Fruit fly (Drosophila melanogaster) whole organism, wandering third instar larva: ENCODE data around the gene Timp.

Experiments used
- CG9705 ChIP-seq: fragments of 200-800 bp; sonication (Bioruptor generic); optimal IDR thresholded peaks from 2 replicates; lab custom pipeline; 2018; ENCODE audit warnings: missing biosample characterization, mild to moderate bottlenecking, missing genetic modification characterization
- dsf ChIP-seq: sonication (Bioruptor generic); optimal IDR thresholded peaks from 2 replicates; lab custom pipeline; 2016; ENCODE audit warnings: missing biosample characterization, missing genetic modification characterization, borderline replicate concordance
- foxo ChIP-seq, 2 experiments: fragments of 200-800 bp; sonication (Bioruptor generic); optimal IDR thresholded peaks; 2 replicates in 1 of 2; 3 replicates in 1 of 2; lab custom pipeline; 2016 to 2017; ENCODE audit warnings: missing biosample characterization in 2 of 2, missing genetic modification characterization in 2 of 2
- psq ChIP-seq: fragments of 200-800 bp; sonication (Bioruptor generic); optimal IDR thresholded peaks from 3 replicates; lab custom pipeline; 2017; ENCODE audit warnings: missing biosample characterization, mild to moderate bottlenecking, missing genetic modification characterization, moderate library complexity

DNA sequence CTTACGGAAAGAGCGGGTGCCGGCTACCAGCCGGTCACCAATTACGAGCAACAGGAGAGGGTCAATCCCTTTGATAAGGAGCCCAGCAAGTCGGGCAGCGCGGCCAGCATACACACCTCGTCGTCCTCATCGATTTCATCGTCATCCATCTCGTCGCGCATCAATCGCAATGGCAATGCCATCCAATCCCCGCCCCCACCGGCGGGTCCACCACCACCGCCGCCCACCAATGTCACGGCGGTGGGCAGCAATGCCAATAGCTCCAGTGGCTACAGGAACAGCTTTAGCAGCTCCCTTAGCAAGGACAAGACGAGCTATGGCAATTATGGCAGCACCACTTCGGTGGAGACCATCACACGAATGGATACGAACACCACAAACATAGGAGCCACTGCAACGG, 5.2 kb upstream of the Timp start:
- TF ChIP-seq psq (GFP tag; lab: Kevin White, UChicago) (no peak), CG9705 (GFP tag; lab: Kevin White, UChicago) (no peak), dsf (no peak), foxo (GFP tag; optimal IDR thresholded peaks at IDR 0.05; lab: Kevin White, UChicago) (no peak)
